Fruit fly (Drosophila melanogaster): ENCODE results near the gene Nnf1b.
A peak's percentile ranks its signal among the peaks of the same experiment; 100 is the strongest.

The Nnf1b gene

DNA sequence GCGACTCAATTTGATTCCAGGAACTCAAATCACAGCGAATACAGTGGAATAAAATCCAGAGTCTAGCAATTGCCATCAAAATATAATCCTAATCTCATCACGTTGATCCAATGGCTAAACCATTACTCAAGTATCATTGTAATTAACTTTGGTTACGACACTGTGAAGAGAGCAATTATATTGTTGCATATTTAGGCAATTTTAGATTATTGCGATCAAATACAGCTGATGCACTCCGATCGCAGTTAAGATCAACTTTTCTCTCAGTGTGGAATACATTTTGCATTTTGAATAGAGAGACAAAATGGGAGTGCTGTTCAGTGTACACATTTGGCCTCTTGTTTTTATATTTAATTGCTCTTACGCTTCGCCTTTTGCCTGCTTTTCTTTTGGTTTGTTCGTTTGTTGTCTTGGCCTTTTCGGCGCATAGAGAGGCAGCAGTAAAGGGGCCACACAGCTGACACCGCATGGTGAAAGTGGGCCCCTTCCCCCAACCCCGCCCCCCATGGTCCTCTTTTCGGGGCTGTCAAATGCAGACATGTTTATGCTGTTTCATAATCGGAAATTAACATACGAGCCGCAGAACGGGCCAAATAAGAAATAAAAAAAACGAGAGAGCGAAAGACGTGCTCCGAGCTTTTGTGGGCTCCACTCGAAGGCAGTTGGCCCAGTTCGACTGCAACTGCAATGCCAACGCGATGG, 35.9 kb downstream of the Nnf1b start (continued):
- peak; percentile 30 for TF ChIP-seq CG16863 (GFP tag; optimal IDR thresholded peaks at IDR 0.05)
- TF ChIP-seq knrl (GFP tag; IDR thresholded peaks at IDR 0.05; ENCODE audit: partially characterized antibody): no peak
- peak; percentile 73 for TF ChIP-seq crol (GFP tag; IDR thresholded peaks at IDR 0.05)
- no peak for TF ChIP-seq al (GFP tag; IDR thresholded peaks at IDR 0.05)
- no peak for TF ChIP-seq hkb (optimal IDR thresholded peaks at IDR 0.05)
- peak; percentile 31; the same call in 1 of the 2 replicates for TF ChIP-seq hkb (GFP tag; IDR thresholded peaks at IDR 0.05)
- no peak for TF ChIP-seq MBD-R2 (GFP tag; IDR thresholded peaks at IDR 0.05)
- TF ChIP-seq CG1792 (GFP tag; optimal IDR thresholded peaks at IDR 0.05): peak; percentile 30
- TF ChIP-seq CG31224 (GFP tag; IDR thresholded peaks at IDR 0.05): no peak
- no peak for TF ChIP-seq seq (GFP tag; IDR thresholded peaks at IDR 0.05)
- no peak for TF ChIP-seq gsb (GFP tag; IDR thresholded peaks at IDR 0.05)
- peak; percentile 53 for TF ChIP-seq shn (GFP tag; optimal IDR thresholded peaks at IDR 0.05)
- TF ChIP-seq Sox100B (GFP tag; optimal IDR thresholded peaks at IDR 0.05): peak; percentile 56
- TF ChIP-seq HLH54F (GFP tag; optimal IDR thresholded peaks at IDR 0.05): peak; percentile 38
- no peak for TF ChIP-seq fd64A (GFP tag; optimal IDR thresholded peaks at IDR 0.05)
- 0 out of 2 replicates have a peak, but pooled peaks have one; percentile 26 for TF ChIP-seq CG32767 (GFP tag; IDR thresholded peaks at IDR 0.05)
- no peak for TF ChIP-seq CG17912 (GFP tag; optimal IDR thresholded peaks at IDR 0.05)
- peak; percentile 61 to 65 for TF ChIP-seq dpn (GFP tag; optimal IDR thresholded peaks at IDR 0.05)
- peak; percentile 8 for TF ChIP-seq Dad (GFP tag; optimal IDR thresholded peaks at IDR 0.05)
- TF ChIP-seq CG9797 (GFP tag; optimal IDR thresholded peaks at IDR 0.05): no peak
- TF ChIP-seq Sox102F (GFP tag; optimal IDR thresholded peaks at IDR 0.05): peak; percentile 85
- no peak for TF ChIP-seq YL-1 (GFP tag; optimal IDR thresholded peaks at IDR 0.05)
- TF ChIP-seq lab (GFP tag; optimal IDR thresholded peaks at IDR 0.05): peak; percentile 58
- peak; percentile 50 for TF ChIP-seq Mes4 (GFP tag; optimal IDR thresholded peaks at IDR 0.05)
- no peak for TF ChIP-seq CG34376 (GFP tag; optimal IDR thresholded peaks at IDR 0.05)
- 0 out of 2 replicates have a peak, but pooled peaks have one; percentile 28 for TF ChIP-seq Ada2b (GFP tag; IDR thresholded peaks at IDR 0.05)
- TF ChIP-seq zfh2 (GFP tag; optimal IDR thresholded peaks at IDR 0.05): peak; percentile 11
- peak; percentile 71 for TF ChIP-seq CG7839 (tag; optimal IDR thresholded peaks at IDR 0.05)
- TF ChIP-seq gro (GFP tag; optimal IDR thresholded peaks at IDR 0.05): peak; percentile 32
- TF ChIP-seq bsh (GFP tag; optimal IDR thresholded peaks at IDR 0.05): peak in 1 of 2 experiments; percentile 73
- TF ChIP-seq CG2712 (tag; optimal IDR thresholded peaks at IDR 0.05): peak; percentile 62
- TF ChIP-seq kni (GFP tag; optimal IDR thresholded peaks at IDR 0.05): peak; percentile 88
- TF ChIP-seq cato (GFP tag; optimal IDR thresholded peaks at IDR 0.05; ENCODE audit: borderline replicate concordance): peak; percentile 1
- TF ChIP-seq sens (GFP tag): peak; percentile 96
- TF ChIP-seq Ssrp (tag; optimal IDR thresholded peaks at IDR 0.05): peak; percentile 69
- peak; percentile 36 for TF ChIP-seq CG3407 (GFP tag; optimal IDR thresholded peaks at IDR 0.05)
- TF ChIP-seq CG14050 (GFP tag; IDR thresholded peaks at IDR 0.05): no peak
- TF ChIP-seq odd (GFP tag; optimal IDR thresholded peaks at IDR 0.05): peak; percentile 29
- 0 out of 3 replicates have a peak, but pooled peaks have one; percentile 7 for TF ChIP-seq ase (GFP tag; IDR thresholded peaks at IDR 0.05)
- TF ChIP-seq Dll (GFP tag; IDR thresholded peaks at IDR 0.05; ENCODE audit: partially characterized antibody): no peak
- no peak for TF ChIP-seq CG9215 (GFP tag; IDR thresholded peaks at IDR 0.05)
- TF ChIP-seq onecut (GFP tag; IDR thresholded peaks at IDR 0.05): peak; percentile 20; the same call in 1 of the 2 replicates
- TF ChIP-seq Tbp (GFP tag; optimal IDR thresholded peaks at IDR 0.05): no peak
- peak; percentile 40; the same call in 1 of the 3 replicates for TF ChIP-seq tgo (GFP tag; IDR thresholded peaks at IDR 0.05)
- TF ChIP-seq CoRest (tag; optimal IDR thresholded peaks at IDR 0.05): peak; percentile 68
- TF ChIP-seq CG12155 (GFP tag; optimal IDR thresholded peaks at IDR 0.05): peak; percentile 3
- peak; percentile 11 for TF ChIP-seq eyg (GFP tag; optimal IDR thresholded peaks at IDR 0.05)
- no peak for TF ChIP-seq CkIIα-i1 (GFP tag; IDR thresholded peaks at IDR 0.05)
- TF ChIP-seq Eip74EF (GFP tag; optimal IDR thresholded peaks at IDR 0.05): peak in 1 of 2 experiments; percentile 87
- TF ChIP-seq grn (GFP tag; optimal IDR thresholded peaks at IDR 0.05): no peak

Data from whole organism, embryonic.